Fruit fly (Drosophila melanogaster) whole organism, embryonic: Measurements from ENCODE around the gene CG31816.

Experiments
- ATbp ChIP-seq: fragments of 200-800 bp; sonication (Bioruptor generic); optimal IDR thresholded peaks from 2 replicates; lab custom pipeline; 2017; ENCODE audit warnings: missing biosample characterization, mild to moderate bottlenecking, missing genetic modification characterization, missing genetic modification reagents
- Atf6 ChIP-seq: fragments of 200-800 bp; sonication (Bioruptor generic); IDR thresholded peaks from 2 replicates; pipeline ENCODE4 v1.3.6; 2022; ENCODE audit warnings: missing biosample characterization, missing genetic modification characterization
- B-H1 ChIP-seq: fragments of 200-800 bp; sonication (Bioruptor generic); IDR thresholded peaks from 3 replicates; pipeline ENCODE4 v1.3.6; 2022; ENCODE audit warnings: missing biosample characterization, missing genetic modification characterization
- Blimp-1 ChIP-seq: fragments of 200-800 bp; sonication (Bioruptor generic); optimal IDR thresholded peaks from 3 replicates; lab custom pipeline; 2018; ENCODE audit warnings: missing biosample characterization, missing genetic modification characterization, mild to moderate bottlenecking, moderate library complexity, missing genetic modification reagents
- CG11398 ChIP-seq: fragments of 200-800 bp; sonication (Bioruptor generic); optimal IDR thresholded peaks from 2 replicates; lab custom pipeline; 2016; ENCODE audit warnings: missing biosample characterization, missing genetic modification characterization
- CG12659 ChIP-seq: fragments of 200-800 bp; sonication (Bioruptor generic); optimal IDR thresholded peaks from 3 replicates; lab custom pipeline; 2017; ENCODE audit warnings: mild to moderate bottlenecking, missing biosample characterization, missing genetic modification reagents, missing genetic modification characterization
- CG15269 ChIP-seq: fragments of 200-800 bp; sonication (Bioruptor generic); optimal IDR thresholded peaks from 2 replicates; lab custom pipeline; 2018; ENCODE audit warnings: missing biosample characterization, mild to moderate bottlenecking, missing genetic modification characterization, moderate library complexity
- CG17328 ChIP-seq: fragments of 200-800 bp; sonication (Bioruptor generic); IDR thresholded peaks from 2 replicates; pipeline ENCODE4 v1.3.6; 2022; ENCODE audit warnings: missing biosample characterization, missing genetic modification characterization
- CG17359 ChIP-seq: fragments of 200-800 bp; sonication (Bioruptor generic); optimal IDR thresholded peaks from 3 replicates; lab custom pipeline; 2018; ENCODE audit warnings: missing biosample characterization, mild to moderate bottlenecking, missing genetic modification characterization, moderate library complexity
- CG17385 ChIP-seq: fragments of 200-800 bp; sonication (Bioruptor generic); optimal IDR thresholded peaks from 3 replicates; lab custom pipeline; 2018; ENCODE audit warnings: missing biosample characterization, mild to moderate bottlenecking, missing genetic modification characterization
- CG2120 ChIP-seq: fragments of 200-800 bp; sonication (Bioruptor generic); optimal IDR thresholded peaks from 3 replicates; lab custom pipeline; 2016; ENCODE audit warnings: missing biosample characterization, missing genetic modification characterization
- CG2129 ChIP-seq: fragments of 200-800 bp; sonication (Bioruptor generic); IDR thresholded peaks from 2 replicates; pipeline ENCODE4 v1.3.6; 2022; ENCODE audit warnings: missing biosample characterization, missing genetic modification characterization; ENCODE audit not compliant: partially characterized antibody
- CG4360 ChIP-seq: fragments of 200-800 bp; sonication (Bioruptor generic); IDR thresholded peaks from 2 replicates; pipeline ENCODE4 v1.3.6; 2022; ENCODE audit warnings: missing biosample characterization, missing genetic modification characterization
- CG8281 ChIP-seq: fragments of 200-800 bp; sonication (Bioruptor generic); optimal IDR thresholded peaks from 2 replicates; lab custom pipeline; 2018; ENCODE audit warnings: missing biosample characterization, mild to moderate bottlenecking, missing genetic modification characterization, moderate library complexity
- CG8359 ChIP-seq: fragments of 200-800 bp; sonication (Bioruptor generic); optimal IDR thresholded peaks from 2 replicates; lab custom pipeline; 2017; ENCODE audit warnings: missing biosample characterization, mild to moderate bottlenecking, missing genetic modification characterization, borderline replicate concordance
- CG8388 ChIP-seq: fragments of 200-800 bp; sonication (Bioruptor generic); optimal IDR thresholded peaks from 2 replicates; lab custom pipeline; 2019; ENCODE audit warnings: missing biosample characterization, mild to moderate bottlenecking, missing genetic modification characterization, moderate library complexity
- Camta ChIP-seq: fragments of 200-800 bp; sonication (Bioruptor generic); optimal IDR thresholded peaks from 2 replicates; lab custom pipeline; 2016; ENCODE audit warnings: missing biosample characterization, missing genetic modification characterization
- Deaf1 ChIP-seq: fragments of 200-800 bp; optimal IDR thresholded peaks from 3 replicates; lab custom pipeline; 2019; ENCODE audit warnings: missing biosample characterization, mild to moderate bottlenecking, missing genetic modification characterization, moderate library complexity
- Dref ChIP-seq: fragments of 200-800 bp; sonication (Bioruptor generic); IDR thresholded peaks from 2 replicates; pipeline ENCODE4 v1.3.6; 2022; ENCODE audit warnings: missing biosample characterization, missing genetic modification characterization
- Fer1 ChIP-seq: fragments of 200-800 bp; sonication (Bioruptor generic); optimal IDR thresholded peaks from 2 replicates; lab custom pipeline; 2017; ENCODE audit warnings: missing biosample characterization, mild to moderate bottlenecking, missing genetic modification characterization
- HLHmδ ChIP-seq: fragments of 200-800 bp; sonication (Bioruptor generic); optimal IDR thresholded peaks from 2 replicates; lab custom pipeline; 2018; ENCODE audit warnings: missing biosample characterization, mild to moderate bottlenecking, missing genetic modification characterization, moderate library complexity
- Hr78 ChIP-seq, 2 experiments: fragments of 200-800 bp in 1 of 2; fragments of >200 bp in 1 of 2; sonication (Bioruptor generic) in 1 of 2; optimal IDR thresholded peaks; 2 replicates each; lab custom pipeline; 2017 to 2019; ENCODE audit warnings: missing biosample characterization in 2 of 2, missing genetic modification characterization in 2 of 2, mild to moderate bottlenecking in 1 of 2, moderate library complexity in 1 of 2
- Jarid2 ChIP-seq: fragments of 200-800 bp; sonication (Bioruptor generic); optimal IDR thresholded peaks from 3 replicates; lab custom pipeline; 2017; ENCODE audit warnings: mild to moderate bottlenecking, missing biosample characterization, missing genetic modification reagents, missing genetic modification characterization
- Lhr ChIP-seq: fragments of 200-800 bp; sonication (Bioruptor generic); optimal IDR thresholded peaks from 3 replicates; lab custom pipeline; 2017; ENCODE audit warnings: mild to moderate bottlenecking, missing biosample characterization, missing genetic modification reagents, missing genetic modification characterization
- NC2β ChIP-seq: fragments of 200-800 bp; sonication (Bioruptor generic); optimal IDR thresholded peaks from 2 replicates; lab custom pipeline; 2016; ENCODE audit warnings: missing biosample characterization, missing genetic modification characterization
- Oaz ChIP-seq: fragments of 200-800 bp; sonication (Bioruptor generic); IDR thresholded peaks from 2 replicates; pipeline ENCODE4 v1.3.6; 2022; ENCODE audit warnings: missing biosample characterization, missing genetic modification characterization
- Ravus ChIP-seq: fragments of 200-800 bp; sonication (Bioruptor generic); IDR thresholded peaks from 2 replicates; pipeline ENCODE4 v1.3.6; 2022; ENCODE audit warnings: missing biosample characterization, missing genetic modification characterization
- Sry-β ChIP-seq: fragments of 200-800 bp; sonication (Bioruptor generic); optimal IDR thresholded peaks from 2 replicates; lab custom pipeline; 2018; ENCODE audit warnings: missing biosample characterization, mild to moderate bottlenecking, missing genetic modification characterization, moderate library complexity
- Xbp1 ChIP-seq: fragments of 200-800 bp; sonication (Bioruptor generic); optimal IDR thresholded peaks from 3 replicates; lab custom pipeline; 2016; ENCODE audit warnings: missing biosample characterization, mild to moderate bottlenecking, missing genetic modification characterization
- ab ChIP-seq: fragments of 200-800 bp; sonication (Bioruptor generic); optimal IDR thresholded peaks from 2 replicates; lab custom pipeline; 2016; ENCODE audit warnings: missing biosample characterization, missing genetic modification characterization
- aop ChIP-seq: fragments of 200-800 bp; sonication (Bioruptor generic); IDR thresholded peaks from 2 replicates; pipeline ENCODE4 v1.3.6; 2022; ENCODE audit warnings: missing biosample characterization, missing genetic modification characterization
- bigmax ChIP-seq: fragments of 200-800 bp; sonication (Bioruptor generic); optimal IDR thresholded peaks from 2 replicates; lab custom pipeline; 2018; ENCODE audit warnings: missing biosample characterization, mild to moderate bottlenecking, missing genetic modification characterization
- btn ChIP-seq: fragments of 200-800 bp; sonication (Bioruptor generic); optimal IDR thresholded peaks from 2 replicates; lab custom pipeline; 2016; ENCODE audit warnings: missing biosample characterization, missing genetic modification characterization
- dpn ChIP-seq, 2 experiments: fragments of 200-800 bp; sonication (Bioruptor generic); optimal IDR thresholded peaks; 3 replicates each; lab custom pipeline; 2016; ENCODE audit warnings: missing biosample characterization in 2 of 2, missing genetic modification characterization in 2 of 2
- dysf ChIP-seq: fragments of 200-800 bp; sonication (Bioruptor generic); IDR thresholded peaks from 3 replicates; pipeline ENCODE4 v1.3.6; 2022; ENCODE audit warnings: missing biosample characterization, missing genetic modification characterization
- fu2 ChIP-seq: fragments of 200-800 bp; sonication (Bioruptor generic); optimal IDR thresholded peaks from 2 replicates; lab custom pipeline; 2016; ENCODE audit warnings: missing biosample characterization, missing genetic modification characterization
- gro ChIP-seq: fragments of 200-800 bp; sonication (Bioruptor generic); optimal IDR thresholded peaks from 2 replicates; lab custom pipeline; 2016; ENCODE audit warnings: missing biosample characterization, missing genetic modification characterization
- hbn ChIP-seq: fragments of 200-800 bp; sonication (Bioruptor generic); IDR thresholded peaks from 2 replicates; pipeline ENCODE4 v1.3.6; 2022; ENCODE audit warnings: missing biosample characterization, missing genetic modification characterization; ENCODE audit not compliant: partially characterized antibody
- lov ChIP-seq, 2 experiments: fragments of 200-800 bp in 1 of 2; fragments of >200 bp in 1 of 2; sonication (Bioruptor generic) in 1 of 2; IDR thresholded peaks in 1 of 2; optimal IDR thresholded peaks in 1 of 2; 2 replicates in 1 of 2; 3 replicates in 1 of 2; pipeline versions ENCODE4 v1.3.6 to Lab custom; 2017 to 2022; ENCODE audit warnings: missing biosample characterization in 1 of 2, missing genetic modification characterization in 1 of 2
- mirr ChIP-seq: fragments of 200-800 bp; sonication (Bioruptor generic); optimal IDR thresholded peaks from 3 replicates; lab custom pipeline; 2018; ENCODE audit warnings: missing biosample characterization, mild to moderate bottlenecking, missing genetic modification characterization
- nau ChIP-seq: fragments of 200-800 bp; sonication (Bioruptor generic); optimal IDR thresholded peaks from 3 replicates; lab custom pipeline; 2017; ENCODE audit warnings: missing biosample characterization, mild to moderate bottlenecking, missing genetic modification characterization, missing genetic modification reagents
- otp ChIP-seq: fragments of 200-800 bp; sonication (Bioruptor generic); IDR thresholded peaks from 3 replicates; pipeline ENCODE4, ENCODE4 v1.3.6; 2022; ENCODE audit warnings: missing biosample characterization, missing genetic modification characterization
- pho ChIP-seq: fragments of 200-800 bp; sonication (Bioruptor generic); optimal IDR thresholded peaks from 2 replicates; lab custom pipeline; 2016; ENCODE audit warnings: missing biosample characterization, missing genetic modification characterization
- psq ChIP-seq: fragments of 200-800 bp; sonication (Bioruptor generic); optimal IDR thresholded peaks from 2 replicates; lab custom pipeline; 2017; ENCODE audit warnings: missing biosample characterization, missing genetic modification characterization
- rib ChIP-seq: fragments of 200-800 bp; sonication (Bioruptor generic); IDR thresholded peaks from 2 replicates; pipeline ENCODE4 v1.3.6; 2022; ENCODE audit warnings: missing biosample characterization, missing genetic modification characterization
- schlank ChIP-seq: fragments of 200-800 bp; sonication (Bioruptor generic); optimal IDR thresholded peaks from 2 replicates; lab custom pipeline; 2018; ENCODE audit warnings: missing biosample characterization, mild to moderate bottlenecking, missing genetic modification characterization
- shn ChIP-seq: fragments of 200-800 bp; sonication (Bioruptor generic); optimal IDR thresholded peaks from 3 replicates; lab custom pipeline; 2016; ENCODE audit warnings: missing biosample characterization, missing genetic modification characterization
- slou ChIP-seq: fragments of 200-800 bp; sonication (Bioruptor generic); optimal IDR thresholded peaks from 3 replicates; lab custom pipeline; 2016; ENCODE audit warnings: missing biosample characterization, missing genetic modification characterization
- unpg ChIP-seq: fragments of 200-800 bp; sonication (Bioruptor generic); optimal IDR thresholded peaks from 3 replicates; lab custom pipeline; 2018; ENCODE audit warnings: missing biosample characterization, mild to moderate bottlenecking, missing genetic modification characterization, moderate library complexity
- zf30C ChIP-seq: fragments of 200-800 bp; sonication (Bioruptor generic); optimal IDR thresholded peaks from 3 replicates; lab custom pipeline; 2018; ENCODE audit warnings: missing biosample characterization, mild to moderate bottlenecking, missing genetic modification characterization

The CG31816 gene

dm6 chr2L:16526015-16526518, 16.3 kb upstream of the CG31816 start (continued):
- TF ChIP-seq Oaz (GFP tag; lab: Robert Waterston, UW) (no peak), mirr (GFP tag; lab: Kevin White, UChicago) (peak; percentile 84), CG17385 (GFP tag; lab: Kevin White, UChicago) (peak; percentile 44), Hr78 (GFP tag; optimal IDR thresholded peaks at IDR 0.05; lab: Kevin White, UChicago) (peak in 1 of 2 experiments; percentile 73), ab (no peak), Camta (GFP tag; lab: Kevin White, UChicago) (no peak), shn (no peak), CG12659 (GFP tag; lab: Kevin White, UChicago) (no peak), lov (optimal IDR thresholded peaks at IDR 0.05; lab: Kevin White, UChicago) (no peak), lov (GFP tag; IDR thresholded peaks at IDR 0.05; lab: Robert Waterston, UW) (no peak), HLHmδ (no peak), Ravus (GFP tag; lab: Robert Waterston, UW) (no peak), CG15269 (tag; lab: Kevin White, UChicago) (peak; percentile 41), gro (GFP tag; lab: Kevin White, UChicago) (peak; percentile 80), Deaf1 (tag; lab: Kevin White, UChicago) (peak; percentile 73), CG8359 (peak; percentile 27), hbn (GFP tag; lab: Robert Waterston, UW) (no peak), dpn (GFP tag; optimal IDR thresholded peaks at IDR 0.05; lab: Kevin White, UChicago) (no peak), CG17328 (GFP tag; lab: Robert Waterston, UW) (no peak), B-H1 (no peak), schlank (tag; lab: Kevin White, UChicago) (no peak), btn (no peak), aop (GFP tag; lab: Robert Waterston, UW) (no peak), CG8281 (tag; lab: Kevin White, UChicago) (no peak), nau (GFP tag; lab: Kevin White, UChicago) (peak; percentile 46), fu2 (no peak), dysf (no peak), CG2120 (GFP tag; lab: Kevin White, UChicago) (no peak), Xbp1 (GFP tag; lab: Kevin White, UChicago) (no peak), Blimp-1 (no peak), ATbp (GFP tag; lab: Kevin White, UChicago) (peak; percentile 65), Atf6 (peak; percentile 68; the same call in 1 of the 2 replicates), NC2β (no peak), pho (GFP tag; lab: Kevin White, UChicago) (no peak), CG11398 (no peak), bigmax (GFP tag; lab: Kevin White, UChicago) (no peak), Lhr (GFP tag; lab: Kevin White, UChicago) (no peak), slou (GFP tag; lab: Kevin White, UChicago) (no peak), Fer1 (peak; percentile 49), zf30C (GFP tag; lab: Kevin White, UChicago) (no peak), Jarid2 (no peak), CG8388 (GFP tag; lab: Kevin White, UChicago) (peak; percentile 1), CG17359 (tag; lab: Kevin White, UChicago) (no peak), unpg (GFP tag; lab: Kevin White, UChicago) (no peak), rib (GFP tag; lab: Robert Waterston, UW) (peak; percentile 96), CG2129 (GFP tag; lab: Robert Waterston, UW) (no peak), Sry-β (GFP tag; lab: Kevin White, UChicago) (peak; percentile 17), psq (GFP tag; lab: Kevin White, UChicago) (no peak), CG4360 (GFP tag; lab: Robert Waterston, UW) (peak; percentile 97), Dref (GFP tag; lab: Robert Waterston, UW) (no peak), otp (GFP tag; lab: Robert Waterston, UW) (peak; percentile 54; the same call in 1 of the 3 replicates)
